Comparison of ENCODE assay signal across 4 worm cellular contexts in the genomic region with DNA sequence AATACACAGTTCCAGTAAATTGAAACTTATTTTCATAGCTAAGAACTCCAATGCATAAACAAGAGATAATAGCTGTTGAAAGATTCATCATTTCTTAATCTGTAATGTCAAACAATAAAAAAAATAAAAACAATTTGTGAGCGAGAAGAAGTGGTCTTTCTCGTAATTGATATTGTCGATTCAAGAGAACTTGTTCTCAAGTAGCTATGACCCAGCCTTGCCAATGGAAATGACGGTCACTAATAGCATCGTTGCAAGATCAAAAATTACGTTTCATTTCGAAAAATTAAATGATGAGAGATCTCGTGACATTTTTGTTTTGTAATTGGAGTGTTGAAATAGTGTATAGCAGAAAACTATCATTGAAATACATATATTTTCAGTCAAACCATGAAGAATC.
TF ChIP-seq lines count a peak whose summit lies in the region.

A gene (minus strand): TSS at position 101 of the 400 bp plus-strand sequence.

TF ChIP-seq in whole organism, L1 larva, 84 proteins besides CTCF, POLR2A, EP300 and RAD21:
- TF ChIP-seq lin-14 (GFP tag; optimal IDR thresholded peaks at IDR 0.05; lab: Kevin White, UChicago) (peak; percentile 5), ceh-88 (GFP tag; IDR thresholded peaks at IDR 0.05; lab: Robert Waterston, UW) (no peak), fkh-4 (tag; optimal IDR thresholded peaks at IDR 0.05; lab: Kevin White, UChicago; ENCODE audit: borderline replicate concordance) (no peak), unc-62 (GFP tag; optimal IDR thresholded peaks at IDR 0.05; lab: Kevin White, UChicago) (no peak), efl-1 (optimal IDR thresholded peaks at IDR 0.05; lab: Kevin White, UChicago) (no peak), efl-1 (GFP tag; optimal IDR thresholded peaks at IDR 0.05 in 1 of 2; lab: Kevin White, UChicago) (peak in 1 of 2 experiments; percentile 36), nhr-85 (tag; lab: Kevin White, UChicago) (peak; percentile 77)

TF ChIP-seq in whole organism, L2 larva, 48 proteins besides CTCF, POLR2A, EP300 and RAD21:
- no peak for TF ChIP-seq ztf-1 (GFP tag; conservative IDR thresholded peaks at IDR 0.05; lab: Robert Waterston, UW)
- TF ChIP-seq C34F6.9 (tag; optimal IDR thresholded peaks at IDR 0.05; lab: Kevin White, UChicago): peak; percentile 6

TF ChIP-seq in whole organism, L4 larva, 104 proteins besides CTCF, POLR2A, EP300 and RAD21:
- no peak for TF ChIP-seq Y105C5A.15 (GFP tag; IDR thresholded peaks at IDR 0.05; lab: Robert Waterston, UW)
- peak; percentile 13 for TF ChIP-seq hlh-30 (tag; optimal IDR thresholded peaks at IDR 0.05; lab: Kevin White, UChicago; ENCODE audit: insufficient read depth)

TF ChIP-seq in whole organism, young adult, 124 proteins besides CTCF, POLR2A, EP300 and RAD21:
- peak; percentile 16 for TF ChIP-seq ceh-27 (GFP tag; optimal IDR thresholded peaks at IDR 0.05; lab: Kevin White, UChicago)
- TF ChIP-seq lir-1 (GFP tag; conservative IDR thresholded peaks at IDR 0.05; lab: Robert Waterston, UW): no peak
